Worm (Caenorhabditis elegans): ENCODE measurements around the gene skr-16.

The skr-16 gene

DNA sequence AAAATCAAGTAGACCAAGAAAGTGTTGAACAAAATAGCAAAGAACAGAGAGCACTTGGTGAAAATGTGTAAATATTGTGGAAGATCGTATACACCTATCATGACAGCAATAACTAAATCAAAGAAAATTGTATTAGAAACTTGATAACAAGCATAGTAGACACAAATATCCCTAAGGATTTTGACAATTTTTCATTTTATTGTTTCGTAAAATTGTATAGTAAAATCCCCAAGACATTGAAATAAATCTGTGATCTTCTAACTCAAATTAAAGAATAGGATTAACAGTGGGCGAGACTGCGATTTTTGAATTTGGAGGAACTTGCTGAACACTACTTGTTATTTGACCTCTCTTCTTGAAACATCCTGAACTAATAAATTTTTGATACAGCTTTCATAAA, 2.7 kb downstream of the skr-16 start, which contains the start of gene str-220:
Gene str-220, minus strand, starts transcription at position 101 of the 400 bp plus-strand sequence.
- TF ChIP-seq egl-27 (tag; optimal IDR thresholded peaks at IDR 0.05) (no peak), hlh-4 (tag; optimal IDR thresholded peaks at IDR 0.05) (no peak), pax-3 (tag; optimal IDR thresholded peaks at IDR 0.05) (no peak)

ce11 chrIV:7173489-7173888, 5.0 kb downstream of the skr-16 start, which contains the start of gene str-1:
TSS of gene str-1 (plus strand) at chrIV:7173789.
- TF ChIP-seq sox-4 (tag; optimal IDR thresholded peaks at IDR 0.05) = peak; percentile 39
- TF ChIP-seq sup-37 (GFP tag; optimal IDR thresholded peaks at IDR 0.05) = no peak

ce11 chrIV:7175346-7175745, 6.8 kb downstream of the skr-16 start, which contains the start of gene C42D4.19:
TSS of gene C42D4.19 (plus strand) at chrIV:7175646.
- no peak for TF ChIP-seq Y116A8C.19 (tag; optimal IDR thresholded peaks at IDR 0.05; ENCODE audit: borderline replicate concordance)
- no peak for TF ChIP-seq blmp-1 (tag; optimal IDR thresholded peaks at IDR 0.05)
- TF ChIP-seq fkh-10 (GFP tag; optimal IDR thresholded peaks at IDR 0.05) = no peak
- TF ChIP-seq dpl-1 (GFP tag; optimal IDR thresholded peaks at IDR 0.05) = no peak

DNA sequence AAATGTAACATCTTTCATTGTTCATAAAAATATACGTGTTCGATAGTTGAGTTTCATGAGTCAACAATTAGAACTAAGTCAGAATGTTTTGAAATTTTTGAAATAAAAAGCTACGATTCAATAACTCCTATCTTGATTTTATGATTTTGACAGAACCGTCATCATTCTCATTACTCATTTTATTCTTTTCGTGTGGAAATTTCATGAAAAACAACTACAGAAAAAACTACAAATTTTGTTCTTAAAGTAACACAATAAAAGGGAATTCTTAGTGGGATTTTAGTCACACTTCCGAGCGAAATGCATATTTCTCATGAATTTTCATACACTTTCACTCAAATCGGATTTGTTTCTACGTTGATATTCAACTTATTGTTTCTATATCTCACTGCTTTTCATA, 8.4 kb downstream of the skr-16 start, which contains the start of gene str-44:
Gene str-44, plus strand, starts transcription at position 301 of the 400 bp plus-strand sequence.
- TF ChIP-seq ama-1 (optimal IDR thresholded peaks at IDR 0.05) (no peak), fkh-4 (tag; optimal IDR thresholded peaks at IDR 0.05; ENCODE audit: borderline replicate concordance) (no peak), tlp-1 (tag; optimal IDR thresholded peaks at IDR 0.05) (no peak), C16A3.4 (tag; optimal IDR thresholded peaks at IDR 0.05) (no peak), snpc-4 (tag; optimal IDR thresholded peaks at IDR 0.05) (no peak), jun-1 (tag; optimal IDR thresholded peaks at IDR 0.05) (no peak), unc-30 (tag; optimal IDR thresholded peaks at IDR 0.05) (no peak)

- TF ChIP-seq mab-9 (GFP tag; IDR thresholded peaks at IDR 0.05) = no peak
- no peak for TF ChIP-seq lir-3 (tag; optimal IDR thresholded peaks at IDR 0.05; ENCODE audit: poor library complexity)
- TF ChIP-seq tbx-2 (tag; optimal IDR thresholded peaks at IDR 0.05) = no peak
- TF ChIP-seq hlh-17 (GFP tag; optimal IDR thresholded peaks at IDR 0.05; ENCODE audit: borderline replicate concordance) = no peak
- no peak for TF ChIP-seq nhr-71 (tag; optimal IDR thresholded peaks at IDR 0.05)
- TF ChIP-seq isw-1 (GFP tag; IDR thresholded peaks at IDR 0.05) = no peak
- TF ChIP-seq nhr-19 (GFP tag; conservative IDR thresholded peaks at IDR 0.05) = no peak
- TF ChIP-seq mdl-1 (tag; optimal IDR thresholded peaks at IDR 0.05) = no peak
- TF ChIP-seq aha-1 (tag; optimal IDR thresholded peaks at IDR 0.05) = no peak
- no peak for TF ChIP-seq rnt-1 (tag; optimal IDR thresholded peaks at IDR 0.05)
Observed at ce11 chrIV:7178942-7179341, 10.4 kb downstream of the skr-16 start, which contains the start of gene C42D4.3. TSS of gene C42D4.3 (plus strand) at chrIV:7179239.

ce11 chrIV:7180304-7180703, 11.8 kb downstream of the skr-16 start, which contains the start of gene cest-10:
TSS of gene cest-10 (plus strand) at chrIV:7180557.
- TF ChIP-seq efl-1 (optimal IDR thresholded peaks at IDR 0.05) = no peak
- TF ChIP-seq efl-1 (GFP tag; optimal IDR thresholded peaks at IDR 0.05 in 1 of 2) = peak in 1 of 2 experiments; percentile 50
- TF ChIP-seq elt-2 (tag; optimal IDR thresholded peaks at IDR 0.05) = peak; percentile 74
- TF ChIP-seq tlp-1 (tag; optimal IDR thresholded peaks at IDR 0.05) = peak; percentile 32
- no peak for TF ChIP-seq mab-9 (GFP tag; IDR thresholded peaks at IDR 0.05)
- no peak for TF ChIP-seq unc-98 (GFP tag; IDR thresholded peaks at IDR 0.05)
- no peak for TF ChIP-seq snpc-4 (tag; optimal IDR thresholded peaks at IDR 0.05)
- TF ChIP-seq isw-1 (GFP tag; IDR thresholded peaks at IDR 0.05) = no peak
- TF ChIP-seq jun-1 (tag; optimal IDR thresholded peaks at IDR 0.05) = peak; percentile 13
- TF ChIP-seq skn-1 (tag; optimal IDR thresholded peaks at IDR 0.05) = no peak
